Worm (Caenorhabditis elegans): Measurements from ENCODE around the gene C48D5.3.

DNA sequence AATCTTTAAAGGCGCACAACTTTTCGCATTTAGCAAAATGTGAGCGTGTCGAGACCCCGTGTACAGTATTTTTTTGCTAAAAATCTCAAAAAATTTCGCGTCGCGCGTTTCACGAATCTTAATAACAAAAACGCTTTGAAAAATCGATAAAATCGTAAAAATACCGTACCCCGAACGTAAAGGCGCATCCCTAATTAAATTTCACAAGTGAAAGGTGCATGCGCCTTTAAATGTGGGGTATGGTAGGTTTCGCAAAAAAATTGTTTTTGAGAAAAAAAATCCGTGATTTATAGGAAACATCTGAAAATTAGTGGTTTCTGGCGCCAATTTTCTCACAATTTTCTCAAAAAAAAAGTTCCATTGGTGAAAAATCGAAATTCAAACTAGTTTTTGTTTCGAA, 47.4 kb downstream of the C48D5.3 start:
- no peak for TF ChIP-seq ztf-11 (tag; optimal IDR thresholded peaks at IDR 0.05)
- TF ChIP-seq unc-39 (tag; optimal IDR thresholded peaks at IDR 0.05) = no peak
- TF ChIP-seq snpc-4 (tag; optimal IDR thresholded peaks at IDR 0.05) = no peak
- TF ChIP-seq lsy-2 (tag; optimal IDR thresholded peaks at IDR 0.05) = no peak
